Worm (Caenorhabditis elegans) whole organism, late embryonic: Measurements from ENCODE around the gene Y55F3BR.11.

Experiments
- K09A11.1 ChIP-seq: sonication (generic microtip); optimal IDR thresholded peaks from 2 replicates; lab custom pipeline; 2017; ENCODE audit warnings: antibody characterized with exemption, mild to moderate bottlenecking, missing genetic modification characterization, missing compliant biosample characterization; ENCODE audit not compliant: insufficient read depth
- T23F11.4 ChIP-seq: fragments of 200-800 bp; sonication (Bioruptor generic); optimal IDR thresholded peaks from 2 replicates; lab custom pipeline; 2018; ENCODE audit warnings: mild to moderate bottlenecking, missing genetic modification characterization, missing compliant biosample characterization
- ahr-1 ChIP-seq: sonication (generic microtip); optimal IDR thresholded peaks from 2 replicates; lab custom pipeline; 2016; ENCODE audit warnings: missing genetic modification characterization, missing compliant biosample characterization
- ama-1 ChIP-seq: fragments of 150-350 bp; optimal IDR thresholded peaks from 2 replicates; lab custom pipeline; 2014
- ceh-14 ChIP-seq: sonication (generic microtip); optimal IDR thresholded peaks from 2 replicates; lab custom pipeline; 2016; ENCODE audit warnings: missing genotype, missing genetic modification characterization, missing compliant biosample characterization
- ceh-18 ChIP-seq: sonication (generic microtip); optimal IDR thresholded peaks from 2 replicates; lab custom pipeline; 2016; ENCODE audit warnings: missing genetic modification characterization, missing compliant biosample characterization
- ceh-24 ChIP-seq: sonication (generic microtip); optimal IDR thresholded peaks from 2 replicates; lab custom pipeline; 2016; ENCODE audit warnings: mild to moderate bottlenecking, missing genetic modification characterization, missing compliant biosample characterization
- ceh-45 ChIP-seq: fragments of 200-800 bp; sonication (Bioruptor generic); IDR thresholded peaks from 2 replicates; pipeline ENCODE4 v1.3.6; 2022; ENCODE audit warnings: missing genetic modification reagents, missing genetic modification characterization, missing compliant biosample characterization
- ceh-6 ChIP-seq: fragments of 200-800 bp; sonication (Bioruptor generic); optimal IDR thresholded peaks from 2 replicates; lab custom pipeline; 2018; ENCODE audit warnings: mild to moderate bottlenecking, missing genetic modification characterization, missing compliant biosample characterization
- che-1 ChIP-seq: sonication (generic microtip); optimal IDR thresholded peaks from 2 replicates; lab custom pipeline; 2016; ENCODE audit warnings: mild to moderate bottlenecking, missing genetic modification characterization, missing compliant biosample characterization
- dve-1 ChIP-seq: sonication (generic microtip); optimal IDR thresholded peaks from 2 replicates; lab custom pipeline; 2017; ENCODE audit warnings: antibody characterized with exemption, mild to moderate bottlenecking, missing genetic modification characterization, missing compliant biosample characterization
- elt-2 ChIP-seq: sonication (generic microtip); optimal IDR thresholded peaks from 2 replicates; lab custom pipeline; 2016; ENCODE audit warnings: missing genetic modification reagents, missing genetic modification characterization, missing compliant biosample characterization
- elt-4 ChIP-seq: sonication (generic microtip); optimal IDR thresholded peaks from 2 replicates; lab custom pipeline; 2016; ENCODE audit warnings: missing genetic modification characterization, missing compliant biosample characterization
- fkh-6 ChIP-seq: sonication (generic microtip); optimal IDR thresholded peaks from 2 replicates; lab custom pipeline; 2016; ENCODE audit warnings: missing genetic modification characterization, missing compliant biosample characterization
- hlh-13 ChIP-seq: fragments of 200-800 bp; sonication (Bioruptor generic); optimal IDR thresholded peaks from 2 replicates; lab custom pipeline; 2018; ENCODE audit warnings: mild to moderate bottlenecking, missing genetic modification characterization, missing compliant biosample characterization
- hlh-15 ChIP-seq: sonication (generic microtip); optimal IDR thresholded peaks from 2 replicates; lab custom pipeline; 2016; ENCODE audit warnings: missing genetic modification characterization, missing compliant biosample characterization
- hlh-30 ChIP-seq: sonication (generic microtip); optimal IDR thresholded peaks from 2 replicates; lab custom pipeline; 2017; ENCODE audit warnings: antibody characterized with exemption, missing genetic modification characterization, missing compliant biosample characterization; ENCODE audit not compliant: insufficient read depth
- hlh-8 ChIP-seq: sonication (generic microtip); optimal IDR thresholded peaks from 2 replicates; lab custom pipeline; 2016; ENCODE audit warnings: missing genotype, missing genetic modification characterization, missing compliant biosample characterization
- madf-2 ChIP-seq: sonication (generic microtip); optimal IDR thresholded peaks from 2 replicates; lab custom pipeline; 2017; ENCODE audit warnings: missing genetic modification characterization, missing compliant biosample characterization
- nhr-11 ChIP-seq: fragments of 150-350 bp; optimal IDR thresholded peaks from 2 replicates; lab custom pipeline; 2014; ENCODE audit warnings: missing biosample characterization, missing genetic modification characterization
- nhr-232 ChIP-seq: sonication (generic microtip); optimal IDR thresholded peaks from 2 replicates; lab custom pipeline; 2016; ENCODE audit warnings: missing genetic modification characterization, missing compliant biosample characterization
- npax-4 ChIP-seq: sonication (generic microtip); optimal IDR thresholded peaks from 2 replicates; lab custom pipeline; 2016; ENCODE audit warnings: missing genetic modification characterization, missing compliant biosample characterization
- odd-2 ChIP-seq: sonication (generic microtip); optimal IDR thresholded peaks from 2 replicates; lab custom pipeline; 2017; ENCODE audit warnings: antibody characterized with exemption, mild to moderate bottlenecking, missing genetic modification characterization, missing compliant biosample characterization
- pag-3 ChIP-seq: sonication (generic microtip); optimal IDR thresholded peaks from 2 replicates; lab custom pipeline; 2016; ENCODE audit warnings: missing compliant biosample characterization, missing genetic modification characterization, borderline replicate concordance
- pax-1 ChIP-seq: fragments of 150-350 bp; optimal IDR thresholded peaks from 2 replicates; lab custom pipeline; 2014; ENCODE audit warnings: missing biosample characterization, missing genetic modification characterization
- pqm-1 ChIP-seq: sonication (generic microtip); optimal IDR thresholded peaks from 2 replicates; lab custom pipeline; 2016; ENCODE audit warnings: missing genetic modification characterization, missing compliant biosample characterization
- pros-1 ChIP-seq: fragments of 150-350 bp; optimal IDR thresholded peaks from 2 replicates; lab custom pipeline; 2014; ENCODE audit warnings: missing biosample characterization, missing genetic modification reagents, missing genetic modification characterization
- ref-2 ChIP-seq: sonication (generic microtip); optimal IDR thresholded peaks from 2 replicates; lab custom pipeline; 2016; ENCODE audit warnings: missing genetic modification characterization, missing compliant biosample characterization
- sox-2 ChIP-seq: fragments of 200-800 bp; sonication (Bioruptor generic); IDR thresholded peaks from 2 replicates; pipeline ENCODE4 v1.3.6; 2022; ENCODE audit warnings: missing genetic modification reagents, missing genetic modification characterization, missing compliant biosample characterization
- sox-4 ChIP-seq: sonication (generic microtip); optimal IDR thresholded peaks from 2 replicates; lab custom pipeline; 2017; ENCODE audit warnings: mild to moderate bottlenecking, missing genetic modification characterization, inconsistent platforms, missing compliant biosample characterization
- syd-9 ChIP-seq: sonication (generic microtip); optimal IDR thresholded peaks from 2 replicates; lab custom pipeline; 2016; ENCODE audit warnings: mild to moderate bottlenecking, missing genetic modification characterization, moderate library complexity, missing compliant biosample characterization
- tbx-7 ChIP-seq: sonication (generic microtip); optimal IDR thresholded peaks from 2 replicates; lab custom pipeline; 2016; ENCODE audit warnings: missing genotype, missing genetic modification characterization, missing compliant biosample characterization
- unc-42 ChIP-seq: sonication (generic microtip); optimal IDR thresholded peaks from 2 replicates; lab custom pipeline; 2016; ENCODE audit warnings: missing genotype, missing genetic modification characterization, missing compliant biosample characterization
- zip-5 ChIP-seq: sonication (generic microtip); optimal IDR thresholded peaks from 2 replicates; lab custom pipeline; 2016; ENCODE audit warnings: missing genetic modification characterization, missing compliant biosample characterization

The Y55F3BR.11 gene

ce11 chrIV:829107-829506 is 25.9 kb upstream of the Y55F3BR.11 start:
- TF ChIP-seq pros-1 (no peak), fkh-6 (tag; lab: Kevin White, UChicago) (no peak), che-1 (tag; lab: Kevin White, UChicago) (no peak), unc-42 (tag; lab: Kevin White, UChicago) (no peak), T23F11.4 (GFP tag; lab: Kevin White, UChicago) (no peak), ceh-14 (tag; lab: Kevin White, UChicago) (no peak), pag-3 (tag; lab: Kevin White, UChicago) (no peak), elt-4 (tag; lab: Kevin White, UChicago) (no peak), ceh-45 (GFP tag; lab: Robert Waterston, UW) (no peak), ceh-18 (tag; lab: Kevin White, UChicago) (no peak), npax-4 (no peak), ceh-24 (tag; lab: Kevin White, UChicago) (no peak), sox-2 (GFP tag; lab: Robert Waterston, UW) (no peak)

- TF ChIP-seq hlh-30 (tag; lab: Kevin White, UChicago) (no peak), ceh-6 (GFP tag; lab: Kevin White, UChicago) (no peak), tbx-7 (no peak), sox-4 (tag; lab: Kevin White, UChicago) (no peak)
Measured at ce11 chrIV:829691-830090, 25.3 kb upstream of the Y55F3BR.11 start.

DNA sequence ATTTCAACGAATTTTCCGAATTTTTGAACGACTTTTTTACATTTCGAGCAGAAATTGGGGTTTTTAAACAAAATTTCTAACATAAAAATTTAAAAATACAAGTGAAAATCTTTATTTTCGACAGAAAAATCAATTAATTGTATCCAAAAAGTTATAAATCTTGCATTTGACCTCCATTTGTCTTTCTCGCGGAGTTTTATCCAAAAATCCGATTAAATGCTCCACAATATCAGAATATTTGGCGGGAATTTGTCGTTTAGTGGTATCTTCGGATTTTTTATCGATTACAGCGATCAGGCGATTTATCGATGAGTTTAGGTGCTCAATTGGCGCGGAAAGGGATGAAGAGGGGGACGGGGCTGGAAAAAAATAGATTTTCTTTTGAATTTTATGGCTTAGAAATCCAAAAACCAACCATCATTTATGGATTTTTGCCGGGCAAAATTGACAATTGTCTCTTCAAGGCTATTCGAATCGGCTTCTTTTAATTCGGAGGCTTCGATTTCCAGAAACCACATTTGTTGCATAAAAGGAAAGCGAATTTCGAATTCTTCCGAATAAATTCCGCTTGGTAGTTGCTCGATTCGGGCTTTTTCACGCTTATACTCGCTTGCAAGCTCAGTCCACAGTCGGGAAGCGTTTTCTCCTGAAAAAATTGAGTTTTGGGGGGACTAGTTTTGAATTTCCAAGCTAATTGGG is 24.6 kb upstream of the Y55F3BR.11 start:
- TF ChIP-seq odd-2 (tag; lab: Kevin White, UChicago) (no peak), nhr-11 (tag; lab: Kevin White, UChicago) (no peak)

- TF ChIP-seq syd-9 (no peak), elt-2 (tag; lab: Kevin White, UChicago) (no peak), hlh-8 (tag; lab: Kevin White, UChicago) (no peak), unc-42 (tag; lab: Kevin White, UChicago) (no peak), hlh-15 (no peak), pax-1 (tag; lab: Kevin White, UChicago) (no peak), pqm-1 (tag; lab: Kevin White, UChicago) (no peak), dve-1 (tag; lab: Kevin White, UChicago) (no peak), ama-1 (lab: Kevin White, UChicago) (no peak), madf-2 (tag; lab: Kevin White, UChicago) (no peak), K09A11.1 (tag; lab: Kevin White, UChicago) (no peak), zip-5 (tag; lab: Kevin White, UChicago) (no peak), ahr-1 (tag; lab: Kevin White, UChicago) (no peak), hlh-13 (GFP tag; lab: Kevin White, UChicago) (no peak), nhr-232 (no peak), tbx-7 (no peak), ref-2 (tag; lab: Kevin White, UChicago) (no peak)
Measured at ce11 chrIV:831796-832486, 23.1 kb upstream of the Y55F3BR.11 start, which contains the start of the genes madf-1 and Y55F3BR.10. Gene madf-1, minus strand, starts transcription at chrIV:831896. Gene Y55F3BR.10, plus strand, starts transcription at chrIV:832436.
